Fruit fly (Drosophila melanogaster): ENCODE measurements around the gene COX4.
A peak's percentile ranks its signal among the peaks of the same experiment; 100 is the strongest.

The COX4 gene

dm6 chr2L:19941352-19941851 is 17.1 kb upstream of the COX4 start (continued):
- TF ChIP-seq HLH4C (GFP tag; IDR thresholded peaks at IDR 0.05; ENCODE audit: partially characterized antibody) (no peak), her (GFP tag; optimal IDR thresholded peaks at IDR 0.05) (peak; percentile 93), CG3726 (GFP tag; IDR thresholded peaks at IDR 0.05) (peak; percentile 71; the same call in 2 of the 3 replicates)

dm6 chr2L:19942510-19942909 is 16.0 kb upstream of the COX4 start:
- TF ChIP-seq sug (tag; optimal IDR thresholded peaks at IDR 0.05) (peak; percentile 22), Med (GFP tag) (peak; percentile 58), grn (GFP tag; optimal IDR thresholded peaks at IDR 0.05) (peak; percentile 15), CG5180 (GFP tag; optimal IDR thresholded peaks at IDR 0.05) (no peak), vvl (GFP tag; IDR thresholded peaks at IDR 0.05) (0 out of 2 replicates have a peak, but pooled peaks have one; percentile 7), CG1233 (GFP tag; optimal IDR thresholded peaks at IDR 0.05) (no peak), sens (GFP tag) (peak; percentile 63), knrl (GFP tag; IDR thresholded peaks at IDR 0.05; ENCODE audit: partially characterized antibody) (no peak), pum (GFP tag; optimal IDR thresholded peaks at IDR 0.05) (no peak)

- peak; percentile 14 for TF ChIP-seq sens (GFP tag)
- TF ChIP-seq CG6791 (GFP tag; IDR thresholded peaks at IDR 0.05; ENCODE audit: partially characterized antibody), result no peak
- TF ChIP-seq CG17568 (GFP tag; optimal IDR thresholded peaks at IDR 0.05), result peak; percentile 92
- TF ChIP-seq kay (GFP tag; optimal IDR thresholded peaks at IDR 0.05), result peak; percentile 45
- TF ChIP-seq CG6654 (GFP tag; optimal IDR thresholded peaks at IDR 0.05), result peak; percentile 97
- no peak for TF ChIP-seq CrebB (tag; optimal IDR thresholded peaks at IDR 0.05)
- TF ChIP-seq CG2199 (GFP tag; IDR thresholded peaks at IDR 0.05), result 0 out of 3 replicates have a peak, but pooled peaks have one; percentile 31
- 0 out of 3 replicates have a peak, but pooled peaks have one; percentile 7 for TF ChIP-seq knrl (GFP tag; IDR thresholded peaks at IDR 0.05; ENCODE audit: partially characterized antibody)
- no peak for TF ChIP-seq maf-S (GFP tag; optimal IDR thresholded peaks at IDR 0.05)
- peak; percentile 30 for TF ChIP-seq Med (GFP tag)
- TF ChIP-seq CG9817 (tag; optimal IDR thresholded peaks at IDR 0.05), result no peak
- no peak for TF ChIP-seq CG4707 (GFP tag; optimal IDR thresholded peaks at IDR 0.05)
- TF ChIP-seq cad (GFP tag; optimal IDR thresholded peaks at IDR 0.05), result peak; percentile 90
- TF ChIP-seq chinmo (GFP tag; IDR thresholded peaks at IDR 0.05; ENCODE audit: partially characterized antibody), result 0 out of 4 replicates have a peak, but pooled peaks have one; percentile 7
These were observed 15.4 kb upstream of the COX4 start for dm6 chr2L:19943112-19943511.

DNA sequence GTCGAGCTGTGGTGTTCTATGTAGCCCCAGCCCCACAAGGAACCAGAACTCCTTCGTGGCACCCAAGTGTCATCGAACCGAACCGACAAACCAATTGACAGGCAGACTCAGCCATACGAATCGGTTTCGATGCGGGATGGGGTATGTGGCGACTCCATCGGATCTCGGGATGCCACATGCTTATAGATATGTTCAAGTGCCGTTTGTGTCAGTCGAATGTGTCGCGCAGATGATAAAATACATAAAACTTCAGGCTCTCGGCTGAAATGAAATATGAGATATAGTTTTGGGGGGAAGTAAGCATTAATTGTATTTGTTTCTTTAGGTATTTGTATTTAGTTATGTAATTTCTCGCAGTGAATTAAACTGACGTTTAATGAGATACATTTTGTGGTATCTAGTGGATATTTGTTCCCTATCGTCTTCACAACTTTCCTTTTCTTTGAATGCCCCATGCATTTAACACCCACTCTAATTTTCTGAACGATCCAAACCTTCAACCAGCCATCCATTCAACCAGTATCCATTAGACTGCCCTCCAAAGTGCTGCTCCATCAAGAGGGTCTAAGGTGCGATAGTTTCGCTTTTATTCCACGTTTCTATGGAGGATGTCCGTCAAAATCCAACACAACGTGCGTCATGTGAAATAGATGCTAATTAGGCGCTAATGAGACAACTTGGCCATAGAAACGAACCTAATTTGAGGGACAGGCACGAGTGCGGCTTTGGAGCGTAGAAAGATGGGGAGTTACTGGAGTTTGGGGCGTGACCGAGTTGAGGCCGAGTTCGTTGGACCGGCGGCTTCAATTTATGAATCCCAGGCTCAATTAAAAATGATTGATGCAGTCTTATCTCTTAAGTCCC is 14.0 kb upstream of the COX4 start:
- TF ChIP-seq eyg (GFP tag; optimal IDR thresholded peaks at IDR 0.05), result no peak
- no peak for TF ChIP-seq sob (GFP tag; IDR thresholded peaks at IDR 0.05)
- TF ChIP-seq twi (tag; optimal IDR thresholded peaks at IDR 0.05), result peak; percentile 91
- TF ChIP-seq hb (GFP tag; IDR thresholded peaks at IDR 0.05; ENCODE audit: partially characterized antibody), result no peak
- TF ChIP-seq vvl (GFP tag; IDR thresholded peaks at IDR 0.05), result 0 out of 2 replicates have a peak, but pooled peaks have one; percentile 29
- no peak for TF ChIP-seq scrt (GFP tag; optimal IDR thresholded peaks at IDR 0.05)
- TF ChIP-seq CG9932 (GFP tag; IDR thresholded peaks at IDR 0.05), result no peak
- TF ChIP-seq CG10654 (GFP tag; optimal IDR thresholded peaks at IDR 0.05), result no peak
- TF ChIP-seq CG17912 (GFP tag; optimal IDR thresholded peaks at IDR 0.05), result no peak
- no peak for TF ChIP-seq gsb-n (tag; optimal IDR thresholded peaks at IDR 0.05)
- TF ChIP-seq CG13775 (GFP tag; optimal IDR thresholded peaks at IDR 0.05), result no peak
- TF ChIP-seq Bteb2 (GFP tag; optimal IDR thresholded peaks at IDR 0.05), result no peak
- no peak for TF ChIP-seq CG10565 (GFP tag; optimal IDR thresholded peaks at IDR 0.05)
- peak; percentile 29 for TF ChIP-seq sens (GFP tag)
- no peak for TF ChIP-seq Trl (optimal IDR thresholded peaks at IDR 0.05)
- no peak for TF ChIP-seq Trl (GFP tag; optimal IDR thresholded peaks at IDR 0.05)
- no peak for TF ChIP-seq CG12155 (GFP tag; optimal IDR thresholded peaks at IDR 0.05)
- no peak for TF ChIP-seq Abd-B (GFP tag; optimal IDR thresholded peaks at IDR 0.05)
- no peak for TF ChIP-seq CG4360 (GFP tag; IDR thresholded peaks at IDR 0.05)
- no peak for TF ChIP-seq CG31388 (GFP tag; optimal IDR thresholded peaks at IDR 0.05)
- no peak for TF ChIP-seq CTCF (GFP tag; optimal IDR thresholded peaks at IDR 0.05)
- TF ChIP-seq dan (GFP tag; IDR thresholded peaks at IDR 0.05), result no peak
- no peak for TF ChIP-seq Kr (GFP tag; optimal IDR thresholded peaks at IDR 0.05)
- no peak for TF ChIP-seq chn (GFP tag; optimal IDR thresholded peaks at IDR 0.05)
